Fruit fly (Drosophila melanogaster): Measurements from ENCODE around the gene Hmx.

dm6 chr3R:17536594-17537158 lies 22.1 kb upstream of the Hmx start:
- no peak for TF ChIP-seq Myc (optimal IDR thresholded peaks at IDR 0.05)
- TF ChIP-seq pan (optimal IDR thresholded peaks at IDR 0.05), result no peak
- TF ChIP-seq h (GFP tag; optimal IDR thresholded peaks at IDR 0.05), result peak; percentile 25
- TF ChIP-seq lola (GFP tag; optimal IDR thresholded peaks at IDR 0.05), result no peak
- no peak for TF ChIP-seq CrebA (GFP tag; optimal IDR thresholded peaks at IDR 0.05; ENCODE audit: borderline replicate concordance)
